Worm (Caenorhabditis elegans) whole organism, young adult: ENCODE data around the gene Y49G5B.1.

Source experiments
- B0336.3 ChIP-seq: fragments of 200-800 bp; sonication (Bioruptor generic); IDR thresholded peaks from 2 replicates; pipeline ENCODE4 v1.3.6; 2022; ENCODE audit warnings: missing genetic modification characterization, missing compliant biosample characterization
- C06A6.2 ChIP-seq: fragments of 200-800 bp; sonication (Bioruptor generic); conservative IDR thresholded peaks from 2 replicates; pipeline ENCODE4 v1.3.6; 2022; ENCODE audit warnings: missing genetic modification characterization, missing compliant biosample characterization
- F22D6.2 ChIP-seq: sonication (generic microtip); optimal IDR thresholded peaks from 2 replicates; lab custom pipeline; 2016; ENCODE audit warnings: mild to moderate bottlenecking, missing genetic modification characterization, missing compliant biosample characterization
- F33H1.4 ChIP-seq: fragments of 200-800 bp; sonication (Bioruptor generic); IDR thresholded peaks from 2 replicates; pipeline ENCODE4 v1.3.6; 2022; ENCODE audit warnings: missing genetic modification reagents, missing genetic modification characterization, missing compliant biosample characterization
- F39B2.1 ChIP-seq: fragments of 200-800 bp; sonication (Bioruptor generic); IDR thresholded peaks from 2 replicates; pipeline ENCODE4 v1.3.6; 2022; ENCODE audit warnings: missing genetic modification reagents, missing genetic modification characterization, missing compliant biosample characterization
- F49E8.2 ChIP-seq: sonication (generic microtip); optimal IDR thresholded peaks from 3 replicates; lab custom pipeline; 2017; ENCODE audit warnings: missing genetic modification characterization, mild to moderate bottlenecking, missing compliant biosample characterization, antibody characterized with exemption, moderate library complexity; ENCODE audit not compliant: insufficient read depth
- F52B5.7 ChIP-seq: sonication (generic microtip); optimal IDR thresholded peaks from 2 replicates; lab custom pipeline; 2016; ENCODE audit warnings: mild to moderate bottlenecking, missing genetic modification characterization, missing compliant biosample characterization
- F55B11.4 ChIP-seq: sonication (generic microtip); optimal IDR thresholded peaks from 2 replicates; lab custom pipeline; 2016; ENCODE audit warnings: missing compliant biosample characterization, missing genetic modification characterization, borderline replicate concordance; ENCODE audit not compliant: insufficient read depth
- K11D2.4 ChIP-seq: fragments of 200-800 bp; sonication (Bioruptor generic); IDR thresholded peaks from 2 replicates; pipeline ENCODE4 v1.3.6; 2022; ENCODE audit warnings: missing genetic modification reagents, missing genetic modification characterization, missing compliant biosample characterization
- T07F8.4 ChIP-seq: sonication (generic microtip); optimal IDR thresholded peaks from 2 replicates; lab custom pipeline; 2016; ENCODE audit warnings: mild to moderate bottlenecking, missing genetic modification characterization, moderate library complexity, missing compliant biosample characterization
- T26A5.8 ChIP-seq: sonication (generic microtip); optimal IDR thresholded peaks from 2 replicates; lab custom pipeline; 2016; ENCODE audit warnings: missing genetic modification characterization, missing compliant biosample characterization
- Y53G8AR.9 ChIP-seq: fragments of 200-800 bp; sonication (Bioruptor generic); conservative IDR thresholded peaks from 2 replicates; pipeline ENCODE4 v1.3.6; 2022; ENCODE audit warnings: missing genetic modification reagents, missing genetic modification characterization, missing compliant biosample characterization
- aptf-3 ChIP-seq: fragments of 200-800 bp; sonication (Bioruptor generic); IDR thresholded peaks from 2 replicates; pipeline ENCODE4 v1.3.6; 2022; ENCODE audit warnings: missing genetic modification characterization, missing compliant biosample characterization
- atf-7 ChIP-seq: sonication (generic microtip); optimal IDR thresholded peaks from 2 replicates; lab custom pipeline; 2017; ENCODE audit warnings: mild to moderate bottlenecking, missing genetic modification characterization, missing compliant biosample characterization
- attf-5 ChIP-seq: fragments of 200-800 bp; sonication (Bioruptor generic); optimal IDR thresholded peaks from 2 replicates; lab custom pipeline; 2018; ENCODE audit warnings: mild to moderate bottlenecking, missing genetic modification characterization, missing compliant biosample characterization
- attf-6 ChIP-seq: fragments of 200-800 bp; sonication (Bioruptor generic); IDR thresholded peaks from 2 replicates; pipeline ENCODE4 v1.3.6; 2022; ENCODE audit warnings: missing genetic modification reagents, missing genetic modification characterization, missing compliant biosample characterization
- cebp-1 ChIP-seq, 2 experiments: fragments of 200-800 bp in 1 of 2; sonication (Bioruptor generic) in 1 of 2; sonication (generic microtip) in 1 of 2; IDR thresholded peaks in 1 of 2; optimal IDR thresholded peaks in 1 of 2; 2 replicates each; pipeline versions ENCODE4 v1.3.6 to Lab custom; 2017 to 2022; ENCODE audit warnings: missing compliant biosample characterization in 2 of 2, missing genetic modification characterization in 2 of 2, mild to moderate bottlenecking in 1 of 2, missing genetic modification reagents in 1 of 2, moderate library complexity in 1 of 2
- ceh-100 ChIP-seq: fragments of 200-800 bp; sonication (Bioruptor generic); IDR thresholded peaks from 2 replicates; pipeline ENCODE4 v1.3.6; 2022; ENCODE audit warnings: missing genetic modification reagents, missing genetic modification characterization, missing compliant biosample characterization
- ceh-27 ChIP-seq: fragments of 200-800 bp; sonication (Bioruptor generic); optimal IDR thresholded peaks from 2 replicates; lab custom pipeline; 2018; ENCODE audit warnings: mild to moderate bottlenecking, missing genetic modification characterization, moderate library complexity, missing compliant biosample characterization
- dox-1 ChIP-seq: fragments of 200-800 bp; sonication (Bioruptor generic); IDR thresholded peaks from 2 replicates; pipeline ENCODE4 v1.3.6; 2022; ENCODE audit warnings: missing genetic modification reagents, missing genetic modification characterization, missing compliant biosample characterization
- dpl-1 ChIP-seq: fragments of 150-350 bp; optimal IDR thresholded peaks from 2 replicates; lab custom pipeline; 2014; ENCODE audit warnings: missing biosample characterization, missing genetic modification reagents, missing genetic modification characterization
- egl-18 ChIP-seq: fragments of 200-800 bp; sonication (Bioruptor generic); IDR thresholded peaks from 2 replicates; pipeline ENCODE4 v1.3.6; 2022; ENCODE audit warnings: missing genetic modification reagents, missing genetic modification characterization, missing compliant biosample characterization
- egl-44 ChIP-seq: fragments of 200-800 bp; sonication (Bioruptor generic); IDR thresholded peaks from 2 replicates; pipeline ENCODE4 v1.3.6; 2022; ENCODE audit warnings: missing genetic modification reagents, missing genetic modification characterization, missing compliant biosample characterization
- ets-4 ChIP-seq: fragments of 200-800 bp; sonication (Bioruptor generic); optimal IDR thresholded peaks from 2 replicates; lab custom pipeline; 2018; ENCODE audit warnings: mild to moderate bottlenecking, missing genetic modification characterization, missing compliant biosample characterization
- fkh-3 ChIP-seq: sonication (generic microtip); optimal IDR thresholded peaks from 2 replicates; lab custom pipeline; 2016; ENCODE audit warnings: mild to moderate bottlenecking, missing genetic modification characterization, missing compliant biosample characterization
- gei-17 ChIP-seq: fragments of 200-800 bp; sonication (Bioruptor generic); optimal IDR thresholded peaks from 2 replicates; lab custom pipeline; 2018; ENCODE audit warnings: mild to moderate bottlenecking, missing genetic modification characterization, missing compliant biosample characterization
- hmg-1.2 ChIP-seq: fragments of 200-800 bp; sonication (Bioruptor generic); IDR thresholded peaks from 2 replicates; pipeline ENCODE4 v1.3.6; 2022; ENCODE audit warnings: missing genetic modification reagents, missing genetic modification characterization, missing compliant biosample characterization
- let-526 ChIP-seq: fragments of 200-800 bp; sonication (Bioruptor generic); IDR thresholded peaks from 2 replicates; pipeline ENCODE4 v1.3.6; 2022; ENCODE audit warnings: missing genetic modification reagents, missing genetic modification characterization, missing compliant biosample characterization
- let-607 ChIP-seq, 2 experiments: fragments of 200-800 bp in 1 of 2; sonication (Bioruptor generic) in 1 of 2; sonication (generic microtip) in 1 of 2; optimal IDR thresholded peaks; 2 replicates each; lab custom pipeline; 2016 to 2018; ENCODE audit warnings: mild to moderate bottlenecking in 2 of 2, missing compliant biosample characterization in 2 of 2, missing genetic modification characterization in 2 of 2, moderate library complexity in 2 of 2, missing genotype in 1 of 2
- lin-26 ChIP-seq: fragments of 200-800 bp; sonication (Bioruptor generic); IDR thresholded peaks from 2 replicates; pipeline ENCODE4 v1.3.6; 2022; ENCODE audit warnings: missing genetic modification reagents, missing genetic modification characterization, missing compliant biosample characterization
- lin-54 ChIP-seq: fragments of 200-800 bp; sonication (Bioruptor generic); optimal IDR thresholded peaks from 2 replicates; lab custom pipeline; 2018; ENCODE audit warnings: mild to moderate bottlenecking, missing genetic modification characterization, missing compliant biosample characterization
- lsl-1 ChIP-seq: fragments of 200-800 bp; sonication (Bioruptor generic); optimal IDR thresholded peaks from 2 replicates; lab custom pipeline; 2018; ENCODE audit warnings: mild to moderate bottlenecking, missing genetic modification characterization, moderate library complexity, missing compliant biosample characterization
- lsy-27 ChIP-seq: sonication (generic microtip); optimal IDR thresholded peaks from 2 replicates; lab custom pipeline; 2017; ENCODE audit warnings: missing genetic modification characterization, mild to moderate bottlenecking, missing compliant biosample characterization, antibody characterized with exemption, missing genotype, borderline replicate concordance; ENCODE audit not compliant: insufficient read depth
- madf-3 ChIP-seq: fragments of 200-800 bp; sonication (Bioruptor generic); IDR thresholded peaks from 2 replicates; pipeline ENCODE4 v1.3.6; 2022; ENCODE audit warnings: missing genetic modification reagents, missing genetic modification characterization, missing compliant biosample characterization
- nfyb-1 ChIP-seq: fragments of 200-800 bp; sonication (Bioruptor generic); IDR thresholded peaks from 2 replicates; pipeline ENCODE4 v1.3.6; 2022; ENCODE audit warnings: missing genetic modification reagents, missing genetic modification characterization, missing compliant biosample characterization
- nhr-120 ChIP-seq: fragments of 200-800 bp; sonication (Bioruptor generic); IDR thresholded peaks from 2 replicates; pipeline ENCODE4 v1.3.6; 2022; ENCODE audit warnings: missing genetic modification characterization, missing compliant biosample characterization
- nhr-80 ChIP-seq: sonication (generic microtip); optimal IDR thresholded peaks from 2 replicates; lab custom pipeline; 2016; ENCODE audit warnings: missing genetic modification characterization, missing compliant biosample characterization
- pbrm-1 ChIP-seq: fragments of 200-800 bp; sonication (Bioruptor generic); IDR thresholded peaks from 2 replicates; pipeline ENCODE4 v1.3.6; 2022; ENCODE audit warnings: missing genetic modification reagents, missing genetic modification characterization, missing compliant biosample characterization
- repo-1 ChIP-seq: sonication (generic microtip); optimal IDR thresholded peaks from 2 replicates; lab custom pipeline; 2017; ENCODE audit warnings: mild to moderate bottlenecking, missing genetic modification characterization, missing compliant biosample characterization
- sdz-38 ChIP-seq: sonication (generic microtip); optimal IDR thresholded peaks from 2 replicates; lab custom pipeline; 2016; ENCODE audit warnings: missing genotype, missing genetic modification characterization, missing compliant biosample characterization
- sea-2 ChIP-seq: fragments of 200-800 bp; sonication (Bioruptor generic); IDR thresholded peaks from 2 replicates; pipeline ENCODE4 v1.3.6; 2022; ENCODE audit warnings: missing genetic modification characterization, missing compliant biosample characterization
- snpc-1.3 ChIP-seq: sonication (generic microtip); optimal IDR thresholded peaks from 2 replicates; lab custom pipeline; 2017; ENCODE audit warnings: missing genetic modification characterization, mild to moderate bottlenecking, missing compliant biosample characterization, antibody characterized with exemption, moderate library complexity, missing genotype, missing genetic modification reagents; ENCODE audit not compliant: insufficient read depth
- tbp1 ChIP-seq: fragments of 200-800 bp; sonication (Bioruptor generic); optimal IDR thresholded peaks from 2 replicates; lab custom pipeline; 2018; ENCODE audit warnings: mild to moderate bottlenecking, missing genetic modification characterization, missing compliant biosample characterization
- zfh-2 ChIP-seq: fragments of 200-800 bp; sonication (Bioruptor generic); conservative IDR thresholded peaks from 2 replicates; pipeline ENCODE4 v1.3.6; 2022; ENCODE audit warnings: missing genetic modification reagents, missing genetic modification characterization, missing compliant biosample characterization
- ztf-22 ChIP-seq: fragments of 200-800 bp; sonication (Bioruptor generic); optimal IDR thresholded peaks from 2 replicates; lab custom pipeline; 2018; ENCODE audit warnings: mild to moderate bottlenecking, missing genetic modification characterization, moderate library complexity, missing compliant biosample characterization
- ztf-6 ChIP-seq: fragments of 200-800 bp; sonication (Bioruptor generic); IDR thresholded peaks from 2 replicates; pipeline ENCODE4 v1.3.6; 2022; ENCODE audit warnings: missing genetic modification reagents, missing genetic modification characterization, missing compliant biosample characterization

The Y49G5B.1 gene

DNA sequence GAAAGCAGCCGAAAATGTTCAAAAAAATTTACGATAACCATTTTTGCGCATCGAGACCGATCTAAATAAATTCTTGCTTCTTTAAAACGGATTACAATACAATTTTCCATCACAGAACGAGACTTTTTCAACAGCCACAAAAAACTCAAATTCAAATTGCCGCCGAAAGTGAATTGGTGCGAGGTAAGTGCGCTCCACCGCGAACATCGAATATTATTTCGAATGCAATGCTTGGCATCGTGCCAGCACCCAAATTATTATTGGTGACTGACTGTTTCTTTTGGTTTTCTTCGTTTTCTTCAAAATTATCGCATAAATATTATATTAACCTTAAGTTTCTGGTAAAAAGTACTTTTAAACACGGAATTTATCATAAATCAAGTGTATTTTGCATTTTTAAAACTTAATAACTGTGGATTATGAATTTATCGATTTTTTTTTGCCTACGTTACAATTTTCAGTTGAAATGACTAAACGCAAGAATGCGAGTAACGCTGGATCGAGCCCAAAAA, 45.9 kb downstream of the Y49G5B.1 start, which contains the start of gene penr-1 (continued):
- no peak for TF ChIP-seq egl-18
- no peak for TF ChIP-seq let-607 (tag; optimal IDR thresholded peaks at IDR 0.05; lab: Kevin White, UChicago)
- TF ChIP-seq snpc-1.3 = no peak
- TF ChIP-seq F55B11.4 = no peak
- TF ChIP-seq F49E8.2 (tag; lab: Kevin White, UChicago) = no peak
- TF ChIP-seq F52B5.7 (tag; lab: Kevin White, UChicago) = no peak
- TF ChIP-seq aptf-3 (GFP tag; lab: Robert Waterston, UW) = no peak
- no peak for TF ChIP-seq lsy-27
- no peak for TF ChIP-seq let-526 (GFP tag; lab: Robert Waterston, UW)
- no peak for TF ChIP-seq ztf-6
- TF ChIP-seq T07F8.4 (tag; lab: Kevin White, UChicago) = no peak
- no peak for TF ChIP-seq B0336.3 (GFP tag; lab: Robert Waterston, UW)
- no peak for TF ChIP-seq nhr-120 (GFP tag; lab: Robert Waterston, UW)
- no peak for TF ChIP-seq madf-3
- TF ChIP-seq repo-1 (tag; lab: Kevin White, UChicago) = no peak
- TF ChIP-seq, all 124 proteins: peak for 11

DNA sequence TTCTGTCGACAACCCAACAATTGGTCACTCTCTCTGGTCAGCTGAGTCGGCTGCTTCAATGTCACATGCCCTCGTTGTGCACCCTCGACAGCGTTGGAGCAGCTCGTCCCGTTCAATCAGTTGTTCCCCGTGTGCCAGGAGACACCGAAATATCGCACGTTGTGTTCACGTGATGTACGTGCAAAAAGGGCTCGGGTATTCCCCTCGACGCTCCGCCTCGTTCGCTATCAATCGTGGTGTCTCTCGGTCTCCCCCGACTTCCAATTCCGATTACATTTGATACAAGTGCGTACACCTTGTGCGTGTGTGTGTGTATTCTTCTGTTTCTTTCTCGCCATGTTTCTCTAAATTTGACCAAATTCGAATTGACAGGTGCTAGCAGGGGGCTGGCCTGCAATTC, 48.3 kb downstream of the Y49G5B.1 start:
- no peak for TF ChIP-seq cebp-1 (GFP tag; IDR thresholded peaks at IDR 0.05; lab: Robert Waterston, UW)
- peak; percentile 81 for TF ChIP-seq cebp-1 (tag; optimal IDR thresholded peaks at IDR 0.05; lab: Kevin White, UChicago)
- TF ChIP-seq B0336.3 (GFP tag; lab: Robert Waterston, UW) = peak; percentile 78
- TF ChIP-seq attf-5 = peak; percentile 64
- TF ChIP-seq ceh-100 = no peak
- no peak for TF ChIP-seq attf-6 (GFP tag; lab: Robert Waterston, UW)
- TF ChIP-seq T26A5.8 (tag; lab: Kevin White, UChicago) = no peak
- 0 out of 2 replicates have a peak, but pooled peaks have one; percentile 14 for TF ChIP-seq C06A6.2 (GFP tag; lab: Robert Waterston, UW)
- no peak for TF ChIP-seq sdz-38
- peak; percentile 82 for TF ChIP-seq atf-7 (tag; lab: Kevin White, UChicago)
- TF ChIP-seq lin-54 (GFP tag; lab: Kevin White, UChicago) = peak; percentile 41
- 0 out of 2 replicates have a peak, but pooled peaks have one; percentile 10 for TF ChIP-seq ztf-6
- TF ChIP-seq Y53G8AR.9 (GFP tag; lab: Robert Waterston, UW) = peak; percentile 50; the same call in 1 of the 2 replicates
- TF ChIP-seq dpl-1 (GFP tag; lab: Kevin White, UChicago) = no peak
- peak; percentile 14; the same call in 1 of the 2 replicates for TF ChIP-seq hmg-1.2
- peak; percentile 91 for TF ChIP-seq ztf-22 (GFP tag; lab: Kevin White, UChicago)
- TF ChIP-seq F49E8.2 (tag; lab: Kevin White, UChicago) = no peak
- peak; percentile 86 for TF ChIP-seq zfh-2 (GFP tag; lab: Robert Waterston, UW)
- no peak for TF ChIP-seq ceh-27
- peak; percentile 87 for TF ChIP-seq nhr-80 (tag; lab: Kevin White, UChicago)
- TF ChIP-seq nfyb-1 (GFP tag; lab: Robert Waterston, UW) = peak; percentile 86
- TF ChIP-seq F39B2.1 (GFP tag; lab: Robert Waterston, UW) = no peak
- TF ChIP-seq sea-2 (GFP tag; lab: Robert Waterston, UW) = no peak
- TF ChIP-seq lsl-1 (GFP tag; lab: Kevin White, UChicago) = no peak
- TF ChIP-seq egl-44 (GFP tag; lab: Robert Waterston, UW) = peak; percentile 84; the same call in 1 of the 2 replicates
- no peak for TF ChIP-seq nhr-120 (GFP tag; lab: Robert Waterston, UW)
- no peak for TF ChIP-seq fkh-3
- peak; percentile 41 for TF ChIP-seq gei-17
- no peak for TF ChIP-seq F33H1.4
- TF ChIP-seq lin-26 (GFP tag; lab: Robert Waterston, UW) = peak; percentile 71
- peak; percentile 78; the same call in 1 of the 2 replicates for TF ChIP-seq K11D2.4 (GFP tag; lab: Robert Waterston, UW)
- peak; percentile 62 for TF ChIP-seq ets-4 (GFP tag; lab: Kevin White, UChicago)
- TF ChIP-seq repo-1 (tag; lab: Kevin White, UChicago) = no peak
- peak; percentile 74 for TF ChIP-seq dox-1 (GFP tag; lab: Robert Waterston, UW)
- TF ChIP-seq pbrm-1 = no peak
- TF ChIP-seq tbp1 (GFP tag; lab: Kevin White, UChicago) = peak; percentile 39
- TF ChIP-seq F22D6.2 (tag; lab: Kevin White, UChicago) = peak; percentile 79
